Fruit fly (Drosophila melanogaster): Measurements from ENCODE around the gene CG31266.

CG31266 gene

DNA sequence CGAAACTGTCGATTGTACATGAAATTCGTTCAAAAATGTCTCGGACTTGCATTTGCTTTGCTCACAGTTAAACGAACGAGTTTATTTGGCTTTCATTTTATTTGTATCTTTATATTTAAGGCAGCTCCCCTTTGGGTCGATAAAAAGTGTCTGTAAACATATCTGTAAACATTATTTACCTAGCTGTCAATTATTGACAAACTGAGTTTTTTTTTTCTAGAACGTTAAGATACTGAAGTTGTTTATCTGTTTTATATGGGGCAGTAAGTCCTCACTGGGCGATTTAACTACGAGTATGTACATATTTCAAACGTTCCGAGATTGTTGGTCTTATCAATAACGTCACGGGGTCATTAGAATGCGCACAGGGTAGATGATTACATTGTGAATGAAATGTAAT, 16.8 kb upstream of the CG31266 start:
- TF ChIP-seq CG11762 (GFP tag; optimal IDR thresholded peaks at IDR 0.05; ENCODE audit: insufficient read depth) (no peak), vri (GFP tag; optimal IDR thresholded peaks at IDR 0.05) (peak; percentile 31), fkh (GFP tag; optimal IDR thresholded peaks at IDR 0.05) (peak; percentile 95), Gug (GFP tag; IDR thresholded peaks at IDR 0.05) (no peak)

dm6 chr3R:17116231-17116630, 16.2 kb upstream of the CG31266 start:
- no peak for TF ChIP-seq CG6276 (GFP tag; optimal IDR thresholded peaks at IDR 0.05)
- TF ChIP-seq achi (GFP tag; optimal IDR thresholded peaks at IDR 0.05) = no peak
- no peak for TF ChIP-seq CG6854 (GFP tag; optimal IDR thresholded peaks at IDR 0.05)
- TF ChIP-seq Met (GFP tag; optimal IDR thresholded peaks at IDR 0.05) = peak; percentile 35
- TF ChIP-seq spab (GFP tag; optimal IDR thresholded peaks at IDR 0.05) = no peak
- TF ChIP-seq esn (GFP tag; optimal IDR thresholded peaks at IDR 0.05) = peak; percentile 14
- no peak for TF ChIP-seq Lpt (GFP tag; optimal IDR thresholded peaks at IDR 0.05)
- TF ChIP-seq vri (GFP tag; optimal IDR thresholded peaks at IDR 0.05) = peak; percentile 40
- peak; percentile 55 for TF ChIP-seq Eip78C (GFP tag)
- no peak for TF ChIP-seq Sox14 (GFP tag; optimal IDR thresholded peaks at IDR 0.05)
- no peak for TF ChIP-seq Eip75B (GFP tag; optimal IDR thresholded peaks at IDR 0.05)
- TF ChIP-seq CG7368 (GFP tag; optimal IDR thresholded peaks at IDR 0.05) = no peak
- no peak for TF ChIP-seq CG32006 (GFP tag; optimal IDR thresholded peaks at IDR 0.05)

DNA sequence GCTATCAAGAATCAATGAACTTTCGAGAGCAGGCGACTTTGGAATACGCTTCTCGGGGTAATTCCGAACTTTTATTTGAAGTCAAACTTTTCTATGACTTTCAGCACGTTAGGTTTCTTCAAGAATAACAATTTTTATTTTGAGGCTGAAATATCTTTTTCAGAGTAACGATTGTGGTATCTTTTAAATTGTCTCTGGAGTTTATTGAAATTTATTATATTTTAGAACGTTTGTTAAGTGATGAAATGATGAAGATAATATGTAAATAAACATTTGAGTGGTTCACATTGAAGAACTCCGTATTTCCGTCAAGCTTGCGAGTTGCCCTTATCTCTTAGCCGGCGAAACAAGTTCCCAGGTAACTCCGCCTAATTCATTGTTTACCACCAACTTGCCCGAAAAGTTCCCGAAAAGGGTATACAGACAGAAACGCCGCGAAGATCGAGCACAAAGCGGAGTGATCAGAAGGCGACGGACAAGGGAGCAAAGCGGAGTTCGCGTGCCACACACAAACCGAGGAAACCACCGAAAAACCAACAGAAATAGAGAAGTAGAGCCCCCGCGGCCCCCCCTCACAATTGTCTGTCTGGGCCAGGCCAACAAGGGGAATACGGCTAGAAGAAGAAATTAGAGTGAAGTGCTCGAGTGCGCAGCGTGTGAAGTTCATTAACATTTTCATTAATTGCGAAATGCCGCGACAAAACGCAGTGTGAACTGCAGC, 14.7 kb upstream of the CG31266 start:
- no peak for TF ChIP-seq Hr38 (GFP tag; optimal IDR thresholded peaks at IDR 0.05)
- TF ChIP-seq CG8319 (GFP tag; optimal IDR thresholded peaks at IDR 0.05) = peak; percentile 33
- TF ChIP-seq Eip75B (GFP tag; optimal IDR thresholded peaks at IDR 0.05) = peak; percentile 57
- peak; percentile 75 for TF ChIP-seq CG31627 (GFP tag; optimal IDR thresholded peaks at IDR 0.05)
- TF ChIP-seq Ets21C (GFP tag; optimal IDR thresholded peaks at IDR 0.05) = peak; percentile 38
- no peak for TF ChIP-seq CG7368 (GFP tag; optimal IDR thresholded peaks at IDR 0.05)
- peak; percentile 71 for TF ChIP-seq pdm3 (GFP tag; optimal IDR thresholded peaks at IDR 0.05)
- TF ChIP-seq fd85E (GFP tag; optimal IDR thresholded peaks at IDR 0.05) = no peak
- peak; percentile 52 for TF ChIP-seq CG10669 (GFP tag; optimal IDR thresholded peaks at IDR 0.05)
- TF ChIP-seq Met (GFP tag; optimal IDR thresholded peaks at IDR 0.05) = peak; percentile 83
- TF ChIP-seq lz (GFP tag; optimal IDR thresholded peaks at IDR 0.05) = peak; percentile 68
- no peak for TF ChIP-seq Eip93F (GFP tag; optimal IDR thresholded peaks at IDR 0.05)
- TF ChIP-seq CG8119 (GFP tag; IDR thresholded peaks at IDR 0.05) = no peak
- peak; percentile 58 for TF ChIP-seq OdsH (GFP tag; optimal IDR thresholded peaks at IDR 0.05)
- peak; percentile 79 for TF ChIP-seq topi (GFP tag; optimal IDR thresholded peaks at IDR 0.05)
- TF ChIP-seq CG11902 (GFP tag; optimal IDR thresholded peaks at IDR 0.05) = peak; percentile 43
- peak; percentile 48 for TF ChIP-seq CG6792 (GFP tag; optimal IDR thresholded peaks at IDR 0.05)
- peak; percentile 37 for TF ChIP-seq CG6276 (GFP tag; optimal IDR thresholded peaks at IDR 0.05)
- TF ChIP-seq CG15336 (GFP tag; IDR thresholded peaks at IDR 0.05) = no peak
- no peak for TF ChIP-seq CG11294 (GFP tag; IDR thresholded peaks at IDR 0.05)
- TF ChIP-seq salr (GFP tag; optimal IDR thresholded peaks at IDR 0.05) = peak; percentile 3 to 23
- TF ChIP-seq cyc (GFP tag; optimal IDR thresholded peaks at IDR 0.05) = peak; percentile 57
- peak; percentile 59 for TF ChIP-seq Ets96B (tag; optimal IDR thresholded peaks at IDR 0.05)
- TF ChIP-seq CG6854 (GFP tag; optimal IDR thresholded peaks at IDR 0.05) = peak; percentile 14
- TF ChIP-seq Hr39 (GFP tag; optimal IDR thresholded peaks at IDR 0.05) = peak; percentile 69
- TF ChIP-seq Sox15 (GFP tag; optimal IDR thresholded peaks at IDR 0.05) = peak; percentile 37
- TF ChIP-seq CG6163 (GFP tag; IDR thresholded peaks at IDR 0.05) = 0 out of 3 replicates have a peak, but pooled peaks have one; percentile 33
- peak; percentile 61 for TF ChIP-seq spab (GFP tag; optimal IDR thresholded peaks at IDR 0.05)
- peak; percentile 10 for TF ChIP-seq CG1621 (tag; optimal IDR thresholded peaks at IDR 0.05)
- TF ChIP-seq CG16779 (tag; optimal IDR thresholded peaks at IDR 0.05) = no peak
- TF ChIP-seq eg (GFP tag; IDR thresholded peaks at IDR 0.05) = no peak
- TF ChIP-seq dac (GFP tag; optimal IDR thresholded peaks at IDR 0.05) = no peak
- TF ChIP-seq Sox14 (GFP tag; optimal IDR thresholded peaks at IDR 0.05) = peak; percentile 75
- peak; percentile 35 for TF ChIP-seq Hr4 (GFP tag; optimal IDR thresholded peaks at IDR 0.05)
- TF ChIP-seq CG32006 (GFP tag; optimal IDR thresholded peaks at IDR 0.05) = peak; percentile 63
- TF ChIP-seq vri (GFP tag; optimal IDR thresholded peaks at IDR 0.05) = peak; percentile 62
- peak; percentile 39 for TF ChIP-seq CG9139 (GFP tag; optimal IDR thresholded peaks at IDR 0.05)
- TF ChIP-seq CG4318 (GFP tag; optimal IDR thresholded peaks at IDR 0.05) = peak; percentile 44
- peak; percentile 58 for TF ChIP-seq achi (GFP tag; optimal IDR thresholded peaks at IDR 0.05)
- TF ChIP-seq CG10631 (GFP tag; optimal IDR thresholded peaks at IDR 0.05) = peak; percentile 43
- peak; percentile 83 for TF ChIP-seq esn (GFP tag; optimal IDR thresholded peaks at IDR 0.05)
